Worm (Caenorhabditis elegans) whole organism, L1 larva: ENCODE data around the gene D1005.6.

Experiments used
- aha-1 ChIP-seq: fragments of 150-350 bp; optimal IDR thresholded peaks from 2 replicates; lab custom pipeline; 2014; ENCODE audit warnings: missing biosample characterization, missing genetic modification characterization
- ces-1 ChIP-seq: fragments of 150-350 bp; optimal IDR thresholded peaks from 2 replicates; lab custom pipeline; 2014; ENCODE audit warnings: missing biosample characterization, missing genetic modification reagents, missing genetic modification characterization
- egl-27 ChIP-seq, 2 experiments: fragments of 150-350 bp in 1 of 2; sonication (generic microtip); optimal IDR thresholded peaks; 3 replicates each; lab custom pipeline; 2017 to 2018; ENCODE audit warnings: missing biosample characterization in 2 of 2, missing genetic modification characterization in 2 of 2, missing genetic modification reagents in 2 of 2
- fkh-10 ChIP-seq: sonication (generic microtip); optimal IDR thresholded peaks from 2 replicates; lab custom pipeline; 2017; ENCODE audit warnings: missing biosample characterization, missing genetic modification reagents, missing genetic modification characterization
- lin-13 ChIP-seq: fragments of 150-350 bp; optimal IDR thresholded peaks from 2 replicates; lab custom pipeline; 2014; ENCODE audit warnings: missing biosample characterization, missing genetic modification reagents, missing genetic modification characterization
- nhr-12 ChIP-seq: sonication (generic microtip); optimal IDR thresholded peaks from 2 replicates; lab custom pipeline; 2017; ENCODE audit warnings: missing biosample characterization, missing genetic modification characterization
- pqm-1 ChIP-seq: sonication (generic microtip); optimal IDR thresholded peaks from 3 replicates; lab custom pipeline; 2017; ENCODE audit warnings: missing biosample characterization, missing genetic modification characterization

DNA sequence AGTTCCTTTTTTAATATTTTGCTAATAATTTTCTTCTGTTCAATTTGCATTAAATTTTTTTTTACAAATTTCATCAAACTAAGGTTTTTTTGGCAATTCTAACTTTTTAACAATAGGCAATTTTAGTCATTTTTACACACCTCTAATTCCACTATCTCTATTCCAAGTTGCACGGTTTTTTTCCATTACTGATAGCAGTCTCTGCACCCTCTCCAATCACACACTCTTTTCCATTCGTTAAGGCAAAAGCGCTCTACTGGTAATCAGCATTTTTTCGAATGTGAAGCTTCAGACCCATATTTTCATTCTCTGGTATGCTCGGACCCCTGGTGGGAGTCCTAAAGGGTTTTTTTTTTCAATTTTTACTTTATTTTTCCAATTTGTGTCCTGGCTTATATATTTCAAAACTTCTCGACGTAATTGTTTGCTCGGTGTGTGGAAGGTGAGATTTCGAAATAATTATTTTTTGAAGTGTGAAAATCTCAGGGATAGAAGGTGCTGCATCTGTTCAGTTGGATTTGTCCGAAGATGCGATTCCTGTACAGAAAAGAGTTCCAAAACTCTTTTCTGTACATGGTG lies 47.7 kb downstream of the D1005.6 start, which contains the start of the genes F19G12.4 and F19G12.8:
- TF ChIP-seq ces-1 (GFP tag; lab: Kevin White, UChicago): no peak
- TF ChIP-seq egl-27 (tag; optimal IDR thresholded peaks at IDR 0.05; lab: Kevin White, UChicago): no peak
- no peak for TF ChIP-seq aha-1 (tag; lab: Kevin White, UChicago)
- TF ChIP-seq fkh-10 (GFP tag; lab: Kevin White, UChicago): no peak
- no peak for TF ChIP-seq lin-13 (GFP tag; lab: Kevin White, UChicago)
- no peak for TF ChIP-seq pqm-1
- TF ChIP-seq nhr-12: no peak
